Worm (Caenorhabditis elegans) whole organism, late embryonic: ENCODE data around the gene C18A3.11.

Experiments used
- C08G9.2 ChIP-seq: sonication (generic microtip); optimal IDR thresholded peaks from 2 replicates; lab custom pipeline; 2016; ENCODE audit warnings: mild to moderate bottlenecking, missing genetic modification characterization, moderate library complexity, missing compliant biosample characterization
- F13H6.1 ChIP-seq: sonication (generic microtip); optimal IDR thresholded peaks from 2 replicates; lab custom pipeline; 2016; ENCODE audit warnings: missing genetic modification characterization, missing compliant biosample characterization
- K09A11.1 ChIP-seq: sonication (generic microtip); optimal IDR thresholded peaks from 2 replicates; lab custom pipeline; 2017; ENCODE audit warnings: antibody characterized with exemption, mild to moderate bottlenecking, missing genetic modification characterization, missing compliant biosample characterization; ENCODE audit not compliant: insufficient read depth
- Y22D7AL.16 ChIP-seq: sonication (generic microtip); optimal IDR thresholded peaks from 2 replicates; lab custom pipeline; 2016; ENCODE audit warnings: missing genetic modification characterization, missing compliant biosample characterization
- ama-1 ChIP-seq: fragments of 150-350 bp; optimal IDR thresholded peaks from 2 replicates; lab custom pipeline; 2014
- ceh-24 ChIP-seq: sonication (generic microtip); optimal IDR thresholded peaks from 2 replicates; lab custom pipeline; 2016; ENCODE audit warnings: mild to moderate bottlenecking, missing genetic modification characterization, missing compliant biosample characterization
- ceh-31 ChIP-seq: sonication (generic microtip); optimal IDR thresholded peaks from 2 replicates; lab custom pipeline; 2016; ENCODE audit warnings: missing genetic modification characterization, missing compliant biosample characterization
- ceh-34 ChIP-seq: sonication (generic microtip); optimal IDR thresholded peaks from 2 replicates; lab custom pipeline; 2016; ENCODE audit warnings: mild to moderate bottlenecking, missing genetic modification characterization, missing compliant biosample characterization
- ceh-45 ChIP-seq: fragments of 200-800 bp; sonication (Bioruptor generic); IDR thresholded peaks from 2 replicates; pipeline ENCODE4 v1.3.6; 2022; ENCODE audit warnings: missing genetic modification reagents, missing genetic modification characterization, missing compliant biosample characterization
- ceh-48 ChIP-seq: sonication (generic microtip); optimal IDR thresholded peaks from 2 replicates; lab custom pipeline; 2016; ENCODE audit warnings: missing genetic modification characterization, inconsistent platforms, missing compliant biosample characterization
- ceh-9 ChIP-seq: sonication (generic microtip); optimal IDR thresholded peaks from 2 replicates; lab custom pipeline; 2016; ENCODE audit warnings: mild to moderate bottlenecking, missing genetic modification characterization, inconsistent platforms, missing compliant biosample characterization
- che-1 ChIP-seq: sonication (generic microtip); optimal IDR thresholded peaks from 2 replicates; lab custom pipeline; 2016; ENCODE audit warnings: mild to moderate bottlenecking, missing genetic modification characterization, missing compliant biosample characterization
- dmd-4 ChIP-seq: sonication (generic microtip); optimal IDR thresholded peaks from 2 replicates; lab custom pipeline; 2016; ENCODE audit warnings: borderline replicate concordance, missing genetic modification characterization, missing compliant biosample characterization
- elt-2 ChIP-seq: sonication (generic microtip); optimal IDR thresholded peaks from 2 replicates; lab custom pipeline; 2016; ENCODE audit warnings: missing genetic modification reagents, missing genetic modification characterization, missing compliant biosample characterization
- elt-4 ChIP-seq: sonication (generic microtip); optimal IDR thresholded peaks from 2 replicates; lab custom pipeline; 2016; ENCODE audit warnings: missing genetic modification characterization, missing compliant biosample characterization
- fax-1 ChIP-seq: sonication (generic microtip); optimal IDR thresholded peaks from 2 replicates; lab custom pipeline; 2016; ENCODE audit warnings: missing genotype, missing genetic modification characterization, missing compliant biosample characterization
- gmeb-2 ChIP-seq: sonication (generic microtip); optimal IDR thresholded peaks from 2 replicates; lab custom pipeline; 2016; ENCODE audit warnings: missing genetic modification characterization, inconsistent platforms, missing compliant biosample characterization
- hlh-15 ChIP-seq: sonication (generic microtip); optimal IDR thresholded peaks from 2 replicates; lab custom pipeline; 2016; ENCODE audit warnings: missing genetic modification characterization, missing compliant biosample characterization
- hlh-8 ChIP-seq: sonication (generic microtip); optimal IDR thresholded peaks from 2 replicates; lab custom pipeline; 2016; ENCODE audit warnings: missing genotype, missing genetic modification characterization, missing compliant biosample characterization
- madf-2 ChIP-seq: sonication (generic microtip); optimal IDR thresholded peaks from 2 replicates; lab custom pipeline; 2017; ENCODE audit warnings: missing genetic modification characterization, missing compliant biosample characterization
- mec-3 ChIP-seq: sonication (generic microtip); optimal IDR thresholded peaks from 2 replicates; lab custom pipeline; 2016; ENCODE audit warnings: borderline replicate concordance, missing genetic modification characterization, missing compliant biosample characterization
- nhr-11 ChIP-seq: fragments of 150-350 bp; optimal IDR thresholded peaks from 2 replicates; lab custom pipeline; 2014; ENCODE audit warnings: missing biosample characterization, missing genetic modification characterization
- nhr-232 ChIP-seq: sonication (generic microtip); optimal IDR thresholded peaks from 2 replicates; lab custom pipeline; 2016; ENCODE audit warnings: missing genetic modification characterization, missing compliant biosample characterization
- odd-2 ChIP-seq: sonication (generic microtip); optimal IDR thresholded peaks from 2 replicates; lab custom pipeline; 2017; ENCODE audit warnings: antibody characterized with exemption, mild to moderate bottlenecking, missing genetic modification characterization, missing compliant biosample characterization
- pha-2 ChIP-seq: sonication (generic microtip); optimal IDR thresholded peaks from 2 replicates; lab custom pipeline; 2017; ENCODE audit warnings: mild to moderate bottlenecking, missing genetic modification characterization, missing compliant biosample characterization
- pros-1 ChIP-seq: fragments of 150-350 bp; optimal IDR thresholded peaks from 2 replicates; lab custom pipeline; 2014; ENCODE audit warnings: missing biosample characterization, missing genetic modification reagents, missing genetic modification characterization
- sdc-2 ChIP-seq: sonication (generic microtip); optimal IDR thresholded peaks from 2 replicates; lab custom pipeline; 2016; ENCODE audit warnings: missing genotype, missing genetic modification characterization, missing compliant biosample characterization
- sox-2 ChIP-seq: fragments of 200-800 bp; sonication (Bioruptor generic); IDR thresholded peaks from 2 replicates; pipeline ENCODE4 v1.3.6; 2022; ENCODE audit warnings: missing genetic modification reagents, missing genetic modification characterization, missing compliant biosample characterization
- sox-4 ChIP-seq: sonication (generic microtip); optimal IDR thresholded peaks from 2 replicates; lab custom pipeline; 2017; ENCODE audit warnings: mild to moderate bottlenecking, missing genetic modification characterization, inconsistent platforms, missing compliant biosample characterization
- syd-9 ChIP-seq: sonication (generic microtip); optimal IDR thresholded peaks from 2 replicates; lab custom pipeline; 2016; ENCODE audit warnings: mild to moderate bottlenecking, missing genetic modification characterization, moderate library complexity, missing compliant biosample characterization
- unc-3 ChIP-seq, 2 experiments: fragments of 200-800 bp in 1 of 2; sonication (Bioruptor generic) in 1 of 2; sonication (generic microtip) in 1 of 2; conservative IDR thresholded peaks in 1 of 2; optimal IDR thresholded peaks in 1 of 2; 2 replicates each; pipeline versions ENCODE4 v1.3.6 to Lab custom; 2016 to 2022; ENCODE audit warnings: missing compliant biosample characterization in 2 of 2, missing genetic modification characterization in 2 of 2, missing genetic modification reagents in 1 of 2
- unc-42 ChIP-seq: sonication (generic microtip); optimal IDR thresholded peaks from 2 replicates; lab custom pipeline; 2016; ENCODE audit warnings: missing genotype, missing genetic modification characterization, missing compliant biosample characterization
- zip-5 ChIP-seq: sonication (generic microtip); optimal IDR thresholded peaks from 2 replicates; lab custom pipeline; 2016; ENCODE audit warnings: missing genetic modification characterization, missing compliant biosample characterization

C18A3.11 gene

ce11 chrII:5742767-5743166, 11.9 kb downstream of the C18A3.11 start:
- TF ChIP-seq sdc-2 (tag; lab: Kevin White, UChicago) (no peak), C08G9.2 (tag; lab: Kevin White, UChicago) (no peak), fax-1 (tag; lab: Kevin White, UChicago) (no peak), ceh-45 (GFP tag; lab: Robert Waterston, UW) (no peak), ceh-24 (tag; lab: Kevin White, UChicago) (no peak), unc-42 (tag; lab: Kevin White, UChicago) (no peak), ceh-48 (tag; lab: Kevin White, UChicago) (no peak), elt-4 (tag; lab: Kevin White, UChicago) (no peak), pha-2 (tag; lab: Kevin White, UChicago) (no peak)

ce11 chrII:5744342-5744741, 13.5 kb downstream of the C18A3.11 start:
- TF ChIP-seq mec-3 (tag; lab: Kevin White, UChicago) (no peak), che-1 (tag; lab: Kevin White, UChicago) (no peak), pha-2 (tag; lab: Kevin White, UChicago) (no peak), ceh-34 (tag; lab: Kevin White, UChicago) (no peak), F13H6.1 (no peak), pros-1 (no peak), fax-1 (tag; lab: Kevin White, UChicago) (no peak), nhr-232 (tag; lab: Kevin White, UChicago) (no peak), ceh-48 (tag; lab: Kevin White, UChicago) (no peak), ceh-31 (no peak), zip-5 (tag; lab: Kevin White, UChicago) (no peak)

- TF ChIP-seq Y22D7AL.16 (tag; lab: Kevin White, UChicago) (no peak), elt-2 (tag; lab: Kevin White, UChicago) (peak; percentile 3)
Observed at ce11 chrII:5745088-5745487, 14.3 kb downstream of the C18A3.11 start, which contains the start of gene F10C1.9. Gene F10C1.9 (minus strand): TSS chrII:5745284.

- TF ChIP-seq odd-2 (tag; lab: Kevin White, UChicago), result no peak
- TF ChIP-seq ama-1 (lab: Kevin White, UChicago), result no peak
- TF ChIP-seq gmeb-2 (tag; lab: Kevin White, UChicago), result no peak
- no peak for TF ChIP-seq syd-9 (tag; lab: Kevin White, UChicago)
- no peak for TF ChIP-seq elt-4 (tag; lab: Kevin White, UChicago)
- TF ChIP-seq K09A11.1 (tag; lab: Kevin White, UChicago), result no peak
- TF ChIP-seq pros-1, result no peak
- no peak for TF ChIP-seq ceh-9 (tag; lab: Kevin White, UChicago)
- TF ChIP-seq F13H6.1, result no peak
- TF ChIP-seq nhr-11 (tag; lab: Kevin White, UChicago), result no peak
- TF ChIP-seq hlh-8 (tag; lab: Kevin White, UChicago), result no peak
- no peak for TF ChIP-seq unc-3 (GFP tag; conservative IDR thresholded peaks at IDR 0.05; lab: Robert Waterston, UW)
- TF ChIP-seq unc-3 (tag; optimal IDR thresholded peaks at IDR 0.05; lab: Kevin White, UChicago), result no peak
- no peak for TF ChIP-seq sox-2
- TF ChIP-seq sox-4 (tag; lab: Kevin White, UChicago), result no peak
- no peak for TF ChIP-seq madf-2 (tag; lab: Kevin White, UChicago)
- no peak for TF ChIP-seq dmd-4 (tag; lab: Kevin White, UChicago)
- no peak for TF ChIP-seq hlh-15 (tag; lab: Kevin White, UChicago)
- no peak for TF ChIP-seq C08G9.2 (tag; lab: Kevin White, UChicago)
Observed at ce11 chrII:5747312-5747711, 16.5 kb downstream of the C18A3.11 start.

ce11 chrII:5748395-5748794, 17.6 kb downstream of the C18A3.11 start:
- TF ChIP-seq elt-2 (tag; lab: Kevin White, UChicago) (peak; percentile 93), unc-42 (tag; lab: Kevin White, UChicago) (no peak)
